Worm (Caenorhabditis elegans): Measurements from ENCODE around the gene ugt-37.

ce11 chrV:7110370-7110769 is 34.7 kb downstream of the ugt-37 start:
- TF ChIP-seq nhr-23 (tag; optimal IDR thresholded peaks at IDR 0.05) (no peak), pha-4 (tag; optimal IDR thresholded peaks at IDR 0.05) (no peak), elt-3 (tag; optimal IDR thresholded peaks at IDR 0.05) (no peak), nhr-28 (tag; optimal IDR thresholded peaks at IDR 0.05) (no peak), nhr-12 (tag; optimal IDR thresholded peaks at IDR 0.05) (no peak), unc-62 (GFP tag; optimal IDR thresholded peaks at IDR 0.05) (no peak), ceh-82 (tag; optimal IDR thresholded peaks at IDR 0.05) (no peak), aly-2 (tag; optimal IDR thresholded peaks at IDR 0.05) (no peak), elt-1 (tag; optimal IDR thresholded peaks at IDR 0.05) (no peak), daf-12 (tag; optimal IDR thresholded peaks at IDR 0.05) (no peak), nhr-25 (tag; optimal IDR thresholded peaks at IDR 0.05) (no peak), ceh-16 (tag; optimal IDR thresholded peaks at IDR 0.05) (no peak)

All from whole organism, L3 larva.